Fruit fly (Drosophila melanogaster) whole organism, embryonic: ENCODE results near the gene m-cup.

Source experiments
- Ada2b ChIP-seq: fragments of 200-800 bp; sonication (Bioruptor generic); IDR thresholded peaks from 2 replicates; pipeline ENCODE4 v1.3.6; 2022; ENCODE audit warnings: missing biosample characterization, missing genetic modification characterization
- Asciz ChIP-seq: fragments of 200-800 bp; sonication (Bioruptor generic); optimal IDR thresholded peaks from 2 replicates; lab custom pipeline; 2017; ENCODE audit warnings: missing biosample characterization, mild to moderate bottlenecking, missing genetic modification characterization, missing genetic modification reagents
- CG10654 ChIP-seq: fragments of 200-800 bp; sonication (Bioruptor generic); optimal IDR thresholded peaks from 2 replicates; lab custom pipeline; 2016; ENCODE audit warnings: missing biosample characterization, missing genetic modification characterization
- CG10959 ChIP-seq: fragments of 200-800 bp; sonication (Bioruptor generic); IDR thresholded peaks from 2 replicates; pipeline ENCODE4 v1.3.6; 2022; ENCODE audit warnings: missing biosample characterization, missing genetic modification characterization
- CG12942 ChIP-seq: fragments of 200-800 bp; sonication (Bioruptor generic); optimal IDR thresholded peaks from 3 replicates; lab custom pipeline; 2016; ENCODE audit warnings: missing biosample characterization, missing genetic modification characterization
- CG14667 ChIP-seq: fragments of 200-800 bp; sonication (Bioruptor generic); IDR thresholded peaks from 2 replicates; pipeline ENCODE4 v1.3.6; 2022; ENCODE audit warnings: missing biosample characterization, missing genetic modification characterization
- CG14710 ChIP-seq: fragments of 200-800 bp; sonication (Bioruptor generic); optimal IDR thresholded peaks from 3 replicates; lab custom pipeline; 2019; ENCODE audit warnings: missing biosample characterization, mild to moderate bottlenecking, missing genetic modification characterization, moderate library complexity
- CG14860 ChIP-seq: fragments of 200-800 bp; sonication (Bioruptor generic); IDR thresholded peaks from 3 replicates; pipeline ENCODE4 v1.3.6; 2022; ENCODE audit warnings: missing biosample characterization, missing genetic modification characterization; ENCODE audit not compliant: partially characterized antibody
- CG15011 ChIP-seq: fragments of 200-800 bp; sonication (Bioruptor generic); optimal IDR thresholded peaks from 3 replicates; lab custom pipeline; 2018; ENCODE audit warnings: missing biosample characterization, mild to moderate bottlenecking, missing genetic modification characterization
- CG16813 ChIP-seq: fragments of 200-800 bp; sonication (Bioruptor generic); IDR thresholded peaks from 3 replicates; pipeline ENCODE4 v1.3.6; 2022; ENCODE audit warnings: missing biosample characterization, missing genetic modification characterization; ENCODE audit not compliant: partially characterized antibody
- CG17385 ChIP-seq: fragments of 200-800 bp; sonication (Bioruptor generic); optimal IDR thresholded peaks from 3 replicates; lab custom pipeline; 2018; ENCODE audit warnings: missing biosample characterization, mild to moderate bottlenecking, missing genetic modification characterization
- CG30020 ChIP-seq: fragments of 200-800 bp; optimal IDR thresholded peaks from 2 replicates; lab custom pipeline; 2019; ENCODE audit warnings: missing biosample characterization, mild to moderate bottlenecking, missing genetic modification characterization, moderate library complexity
- CG32767 ChIP-seq: fragments of 200-800 bp; sonication (Bioruptor generic); IDR thresholded peaks from 2 replicates; pipeline ENCODE4 v1.3.6; 2022; ENCODE audit warnings: missing biosample characterization, missing genetic modification characterization
- CG34224 ChIP-seq: fragments of 200-800 bp; sonication (Bioruptor generic); IDR thresholded peaks from 3 replicates; pipeline ENCODE4 v1.3.6; 2022; ENCODE audit warnings: missing biosample characterization, missing genetic modification characterization; ENCODE audit not compliant: partially characterized antibody
- CG34376 ChIP-seq: fragments of 200-800 bp; sonication (Bioruptor generic); optimal IDR thresholded peaks from 2 replicates; lab custom pipeline; 2018; ENCODE audit warnings: missing biosample characterization, mild to moderate bottlenecking, missing genetic modification characterization
- CG3726 ChIP-seq: fragments of 200-800 bp; sonication (Bioruptor generic); IDR thresholded peaks from 3 replicates; pipeline ENCODE4, ENCODE4 v1.3.6; 2022; ENCODE audit warnings: missing biosample characterization, missing genetic modification characterization
- CG4854 ChIP-seq: fragments of 200-800 bp; sonication (Bioruptor generic); optimal IDR thresholded peaks from 2 replicates; lab custom pipeline; 2016; ENCODE audit warnings: missing biosample characterization, missing genetic modification characterization, inconsistent platforms
- CG7928 ChIP-seq: fragments of 200-800 bp; sonication (Bioruptor generic); optimal IDR thresholded peaks from 2 replicates; lab custom pipeline; 2017; ENCODE audit warnings: missing biosample characterization, mild to moderate bottlenecking, missing genetic modification characterization
- CG7963 ChIP-seq: fragments of 200-800 bp; sonication (Bioruptor generic); IDR thresholded peaks from 3 replicates; pipeline ENCODE4 v1.3.6; 2022; ENCODE audit warnings: missing biosample characterization, missing genetic modification characterization; ENCODE audit not compliant: partially characterized antibody
- CG8924 ChIP-seq: fragments of 200-800 bp; optimal IDR thresholded peaks from 3 replicates; lab custom pipeline; 2019; ENCODE audit warnings: missing biosample characterization, mild to moderate bottlenecking, missing genetic modification characterization, moderate library complexity
- CG9797 ChIP-seq: fragments of 200-800 bp; sonication (Bioruptor generic); optimal IDR thresholded peaks from 3 replicates; lab custom pipeline; 2018; ENCODE audit warnings: missing biosample characterization, mild to moderate bottlenecking, missing genetic modification characterization
- CrebB ChIP-seq: fragments of 200-800 bp; sonication (Bioruptor generic); optimal IDR thresholded peaks from 3 replicates; lab custom pipeline; 2018; ENCODE audit warnings: missing biosample characterization, mild to moderate bottlenecking, missing genetic modification characterization
- D19B ChIP-seq: fragments of 200-800 bp; sonication (Bioruptor generic); optimal IDR thresholded peaks from 2 replicates; lab custom pipeline; 2017; ENCODE audit warnings: missing biosample characterization, mild to moderate bottlenecking, missing genetic modification characterization
- Dfd ChIP-seq, 2 experiments: fragments of >200 bp; optimal IDR thresholded peaks; 2 replicates each; lab custom pipeline; 2017; ENCODE audit warnings: missing biosample characterization in 2 of 2, missing genetic modification characterization in 2 of 2
- Dp ChIP-seq: fragments of 200-800 bp; sonication (Bioruptor generic); optimal IDR thresholded peaks from 2 replicates; lab custom pipeline; 2018; ENCODE audit warnings: missing biosample characterization, mild to moderate bottlenecking, missing genetic modification characterization, moderate library complexity
- HLH4C ChIP-seq: fragments of 200-800 bp; sonication (Bioruptor generic); IDR thresholded peaks from 3 replicates; pipeline ENCODE4 v1.3.6; 2022; ENCODE audit warnings: missing biosample characterization, missing genetic modification characterization; ENCODE audit not compliant: partially characterized antibody
- Hmx ChIP-seq: fragments of 200-800 bp; sonication (Bioruptor generic); optimal IDR thresholded peaks from 2 replicates; lab custom pipeline; 2016; ENCODE audit warnings: missing biosample characterization, missing genetic modification characterization
- Jarid2 ChIP-seq: fragments of 200-800 bp; sonication (Bioruptor generic); optimal IDR thresholded peaks from 3 replicates; lab custom pipeline; 2017; ENCODE audit warnings: mild to moderate bottlenecking, missing biosample characterization, missing genetic modification reagents, missing genetic modification characterization
- Max ChIP-seq: fragments of 200-800 bp; sonication (Bioruptor generic); optimal IDR thresholded peaks from 2 replicates; lab custom pipeline; 2016; ENCODE audit warnings: missing biosample characterization, mild to moderate bottlenecking, missing genetic modification characterization
- Myb ChIP-seq: fragments of 200-800 bp; sonication (Bioruptor generic); optimal IDR thresholded peaks from 2 replicates; lab custom pipeline; 2016; ENCODE audit warnings: missing biosample characterization, missing genetic modification characterization
- NC2α ChIP-seq: fragments of 200-800 bp; sonication (Bioruptor generic); optimal IDR thresholded peaks from 2 replicates; lab custom pipeline; 2016; ENCODE audit warnings: missing biosample characterization, missing genetic modification characterization
- PHDP ChIP-seq: fragments of 200-800 bp; sonication (Bioruptor generic); optimal IDR thresholded peaks from 3 replicates; lab custom pipeline; 2018; ENCODE audit warnings: missing biosample characterization, mild to moderate bottlenecking, missing genetic modification characterization, moderate library complexity
- Six4 ChIP-seq: fragments of 200-800 bp; sonication (Bioruptor generic); optimal IDR thresholded peaks from 2 replicates; lab custom pipeline; 2016; ENCODE audit warnings: missing biosample characterization, missing genetic modification characterization
- br ChIP-seq: fragments of >200 bp; optimal IDR thresholded peaks from 2 replicates; lab custom pipeline; 2017
- cato ChIP-seq: fragments of 200-800 bp; sonication (Bioruptor generic); optimal IDR thresholded peaks from 2 replicates; lab custom pipeline; 2016; ENCODE audit warnings: missing biosample characterization, missing genetic modification characterization, borderline replicate concordance
- chinmo ChIP-seq: fragments of 200-800 bp; sonication (Bioruptor generic); IDR thresholded peaks from 4 replicates; pipeline ENCODE4 v1.3.6; 2022; ENCODE audit warnings: missing biosample characterization, missing genetic modification characterization; ENCODE audit not compliant: partially characterized antibody
- crol ChIP-seq: fragments of 200-800 bp; sonication (Bioruptor generic); IDR thresholded peaks from 2 replicates; pipeline ENCODE4 v1.3.6; 2022; ENCODE audit warnings: missing biosample characterization, missing genetic modification characterization
- crp ChIP-seq, 2 experiments: fragments of 200-800 bp; sonication (Bioruptor generic); optimal IDR thresholded peaks; 2 replicates in 1 of 2; 3 replicates in 1 of 2; lab custom pipeline; 2017; ENCODE audit warnings: missing biosample characterization in 2 of 2, missing genetic modification characterization in 2 of 2, mild to moderate bottlenecking in 1 of 2, moderate library complexity in 1 of 2
- dati ChIP-seq: fragments of 200-800 bp; sonication (Bioruptor generic); IDR thresholded peaks from 2 replicates; pipeline ENCODE4 v1.3.6; 2022; ENCODE audit warnings: missing biosample characterization, missing genetic modification characterization
- disco-r ChIP-seq: fragments of 200-800 bp; sonication (Bioruptor generic); optimal IDR thresholded peaks from 2 replicates; lab custom pipeline; 2016; ENCODE audit warnings: missing biosample characterization, missing genetic modification characterization
- dmrt11E ChIP-seq: fragments of 200-800 bp; sonication (Bioruptor generic); optimal IDR thresholded peaks from 3 replicates; lab custom pipeline; 2018; ENCODE audit warnings: missing biosample characterization, mild to moderate bottlenecking, missing genetic modification characterization, moderate library complexity
- exex ChIP-seq: fragments of 200-800 bp; sonication (Bioruptor generic); optimal IDR thresholded peaks from 4 replicates; lab custom pipeline; 2018; ENCODE audit warnings: missing biosample characterization, mild to moderate bottlenecking, missing genetic modification characterization, moderate library complexity
- nerfin-1 ChIP-seq: fragments of 200-800 bp; sonication (Bioruptor generic); optimal IDR thresholded peaks from 3 replicates; lab custom pipeline; 2019; ENCODE audit warnings: missing biosample characterization, mild to moderate bottlenecking, missing genetic modification characterization, moderate library complexity
- onecut ChIP-seq: fragments of 200-800 bp; sonication (Bioruptor generic); IDR thresholded peaks from 2 replicates; pipeline ENCODE4 v1.3.6; 2022; ENCODE audit warnings: missing biosample characterization, missing genetic modification characterization
- pb ChIP-seq: fragments of 200-800 bp; sonication (Bioruptor generic); optimal IDR thresholded peaks from 3 replicates; lab custom pipeline; 2016; ENCODE audit warnings: missing biosample characterization, missing genetic modification characterization
- shn ChIP-seq: fragments of 200-800 bp; sonication (Bioruptor generic); optimal IDR thresholded peaks from 3 replicates; lab custom pipeline; 2016; ENCODE audit warnings: missing biosample characterization, missing genetic modification characterization
- slou ChIP-seq: fragments of 200-800 bp; sonication (Bioruptor generic); optimal IDR thresholded peaks from 3 replicates; lab custom pipeline; 2016; ENCODE audit warnings: missing biosample characterization, missing genetic modification characterization
- stc ChIP-seq: fragments of 200-800 bp; sonication (Bioruptor generic); IDR thresholded peaks from 2 replicates; pipeline ENCODE4 v1.3.6; 2022; ENCODE audit warnings: missing biosample characterization, missing genetic modification characterization
- trem ChIP-seq: fragments of 200-800 bp; optimal IDR thresholded peaks from 3 replicates; lab custom pipeline; 2019; ENCODE audit warnings: missing biosample characterization, mild to moderate bottlenecking, missing genetic modification characterization, moderate library complexity
- usp ChIP-seq: fragments of >200 bp; optimal IDR thresholded peaks from 2 replicates; lab custom pipeline; 2017; ENCODE audit warnings: missing biosample characterization, missing genetic modification characterization

Gene m-cup

dm6 chr3R:17149080-17149746 is at the start of gene m-cup, which contains the start of gene Det:
m-cup (minus strand) TSS chr3R:17149412.
Det (plus strand) TSS chr3R:17149667.
- no peak for TF ChIP-seq NC2α
- no peak for TF ChIP-seq CG12942
- no peak for TF ChIP-seq CG7928
- TF ChIP-seq Myb (GFP tag; lab: Kevin White, UChicago) = peak; percentile 42
- TF ChIP-seq CG14860 = peak; percentile 49; the same call in 1 of the 3 replicates
- TF ChIP-seq CG17385 (GFP tag; lab: Kevin White, UChicago) = no peak
- TF ChIP-seq CG10654 (GFP tag; lab: Kevin White, UChicago) = no peak
- no peak for TF ChIP-seq CG3726 (GFP tag; lab: Robert Waterston, UW)
- no peak for TF ChIP-seq crol (GFP tag; lab: Robert Waterston, UW)
- no peak for TF ChIP-seq Hmx (GFP tag; lab: Kevin White, UChicago)
- TF ChIP-seq Ada2b (GFP tag; lab: Robert Waterston, UW) = no peak
- TF ChIP-seq CG14710 (tag; lab: Kevin White, UChicago) = peak; percentile 100
- peak; percentile 71 for TF ChIP-seq trem (tag; lab: Kevin White, UChicago)
- no peak for TF ChIP-seq dati (GFP tag; lab: Robert Waterston, UW)
- TF ChIP-seq cato = no peak
- no peak for TF ChIP-seq br (lab: Kevin White, UChicago)
- no peak for TF ChIP-seq exex (tag; lab: Kevin White, UChicago)
- TF ChIP-seq Jarid2 (GFP tag; lab: Kevin White, UChicago) = peak; percentile 31
- TF ChIP-seq CG8924 = peak; percentile 9
- no peak for TF ChIP-seq Dfd (GFP tag; optimal IDR thresholded peaks at IDR 0.05; lab: Kevin White, UChicago)
- no peak for TF ChIP-seq D19B (GFP tag; lab: Kevin White, UChicago)
- TF ChIP-seq CG7963 (GFP tag; lab: Robert Waterston, UW) = peak; percentile 58; the same call in 1 of the 3 replicates
- no peak for TF ChIP-seq Max (GFP tag; lab: Kevin White, UChicago)
- TF ChIP-seq Asciz (GFP tag; lab: Kevin White, UChicago) = no peak
- no peak for TF ChIP-seq CG32767 (GFP tag; lab: Robert Waterston, UW)
- no peak for TF ChIP-seq CG4854 (GFP tag; lab: Kevin White, UChicago)
- no peak for TF ChIP-seq CrebB (tag; lab: Kevin White, UChicago)
- no peak for TF ChIP-seq CG34376
- peak; percentile 79 for TF ChIP-seq CG16813 (GFP tag; lab: Robert Waterston, UW)
- TF ChIP-seq pb (GFP tag; lab: Kevin White, UChicago) = no peak
- peak; percentile 39; the same call in 2 of the 3 replicates for TF ChIP-seq CG34224
- no peak for TF ChIP-seq slou (GFP tag; lab: Kevin White, UChicago)
- TF ChIP-seq usp (GFP tag; lab: Kevin White, UChicago) = no peak
- no peak for TF ChIP-seq Six4 (GFP tag; lab: Kevin White, UChicago)
- TF ChIP-seq CG10959 (GFP tag; lab: Robert Waterston, UW) = no peak
- TF ChIP-seq crp (GFP tag; optimal IDR thresholded peaks at IDR 0.05; lab: Kevin White, UChicago) = peak; percentile 69 to 93
- no peak for TF ChIP-seq onecut (GFP tag; lab: Robert Waterston, UW)
- no peak for TF ChIP-seq dmrt11E (tag; lab: Kevin White, UChicago)
- TF ChIP-seq chinmo = no peak
- no peak for TF ChIP-seq CG14667 (GFP tag; lab: Robert Waterston, UW)
- TF ChIP-seq stc (GFP tag; lab: Robert Waterston, UW) = no peak
- TF ChIP-seq Dp (GFP tag; lab: Kevin White, UChicago) = peak; percentile 82
- TF ChIP-seq nerfin-1 (tag; lab: Kevin White, UChicago) = no peak
- no peak for TF ChIP-seq disco-r (GFP tag; lab: Kevin White, UChicago)
- TF ChIP-seq CG30020 (tag; lab: Kevin White, UChicago) = no peak
- no peak for TF ChIP-seq CG15011
- peak; percentile 60; the same call in 1 of the 3 replicates for TF ChIP-seq HLH4C
- peak; percentile 47 for TF ChIP-seq CG9797 (GFP tag; lab: Kevin White, UChicago)
- TF ChIP-seq shn (GFP tag; lab: Kevin White, UChicago) = no peak
- no peak for TF ChIP-seq PHDP
